Worm (Caenorhabditis elegans): ENCODE results near the gene cysl-2.

cysl-2 gene

DNA sequence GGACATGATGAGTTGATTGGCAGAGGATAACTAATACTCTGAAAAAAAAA, at the start of gene cysl-2:
TSS of gene cysl-2 (minus strand) at position 38 of the 50 bp plus-strand sequence.
- no peak for TF ChIP-seq dao-5 (tag; optimal IDR thresholded peaks at IDR 0.05)
- no peak for TF ChIP-seq him-1 (tag; optimal IDR thresholded peaks at IDR 0.05)
- no peak for TF ChIP-seq W03F9.2 (tag; optimal IDR thresholded peaks at IDR 0.05)

DNA sequence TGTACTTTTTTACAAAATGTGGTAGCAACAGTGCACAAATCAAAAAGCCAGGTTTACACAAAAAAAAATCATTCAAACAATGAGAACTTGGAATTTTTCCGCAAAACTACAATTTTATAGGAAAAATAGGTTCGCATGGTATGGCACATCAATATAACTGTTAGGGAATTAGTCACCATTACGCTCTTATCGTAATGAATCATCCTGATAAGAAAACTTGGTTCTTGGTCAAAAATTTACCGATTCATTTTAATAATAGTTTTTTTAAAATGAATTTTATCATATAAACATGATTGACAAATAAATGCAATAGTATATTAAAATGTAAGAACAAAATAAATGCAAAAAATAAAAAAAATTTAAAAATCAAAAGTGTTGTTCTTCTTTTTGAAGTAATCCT, 46.3 kb upstream of the cysl-2 start:
- TF ChIP-seq dao-5 (tag; optimal IDR thresholded peaks at IDR 0.05) (no peak), W03F9.2 (tag; optimal IDR thresholded peaks at IDR 0.05) (no peak), him-1 (tag; optimal IDR thresholded peaks at IDR 0.05) (no peak)

DNA sequence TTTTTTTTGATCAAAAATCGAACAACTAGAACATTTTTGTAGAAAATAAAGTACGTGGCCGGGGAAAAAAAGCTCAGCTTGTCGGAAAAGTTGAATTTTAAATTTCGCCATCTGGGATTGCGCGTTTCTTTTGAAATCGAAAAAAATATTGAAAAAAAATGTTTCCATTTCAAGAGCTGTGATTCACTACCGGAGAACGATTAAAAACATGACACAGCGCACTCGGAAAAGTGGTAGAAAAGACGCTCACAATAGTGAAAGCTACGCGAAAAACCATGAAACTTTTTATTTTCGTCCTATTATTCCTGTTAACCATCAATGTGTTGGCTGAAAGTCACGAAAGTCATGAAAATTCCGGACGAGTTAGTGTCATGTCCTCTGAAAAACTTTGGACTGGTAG, 43.5 kb upstream of the cysl-2 start, which contains the start of the genes clec-147 and C04H5.7:
TSS of gene clec-147 (minus strand) at position 101 of the 400 bp plus-strand sequence.
TSS of gene C04H5.7 (plus strand) at position 219 of the 400 bp plus-strand sequence.
- TF ChIP-seq W03F9.2 (tag; optimal IDR thresholded peaks at IDR 0.05) (no peak), him-1 (tag; optimal IDR thresholded peaks at IDR 0.05) (no peak), dao-5 (tag; optimal IDR thresholded peaks at IDR 0.05) (no peak)

DNA sequence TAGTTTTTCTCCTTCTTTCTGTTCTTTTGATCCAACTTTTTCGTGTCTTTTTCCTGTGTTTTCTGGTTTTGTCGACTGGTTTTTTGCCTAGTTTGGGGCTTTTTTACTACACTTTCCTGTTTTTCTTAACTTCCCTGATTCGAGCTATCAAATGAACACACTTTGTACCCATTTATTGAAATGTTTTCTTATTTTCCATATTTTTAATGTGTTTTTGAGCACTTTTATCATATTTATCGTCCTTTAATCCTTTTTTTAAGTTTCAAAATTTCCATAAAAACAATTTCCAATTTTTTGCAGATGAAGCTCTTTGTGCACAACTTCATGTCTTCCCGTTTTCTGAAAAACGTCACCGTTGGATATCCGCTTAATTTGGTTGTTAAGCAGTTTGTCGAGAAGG, 39.7 kb upstream of the cysl-2 start, which contains the start of gene C04H5.1:
TSS of gene C04H5.1 (plus strand) at position 301 of the 400 bp plus-strand sequence.
- no peak for TF ChIP-seq W03F9.2 (tag; optimal IDR thresholded peaks at IDR 0.05)
- TF ChIP-seq dao-5 (tag; optimal IDR thresholded peaks at IDR 0.05) = no peak
- no peak for TF ChIP-seq him-1 (tag; optimal IDR thresholded peaks at IDR 0.05)

DNA sequence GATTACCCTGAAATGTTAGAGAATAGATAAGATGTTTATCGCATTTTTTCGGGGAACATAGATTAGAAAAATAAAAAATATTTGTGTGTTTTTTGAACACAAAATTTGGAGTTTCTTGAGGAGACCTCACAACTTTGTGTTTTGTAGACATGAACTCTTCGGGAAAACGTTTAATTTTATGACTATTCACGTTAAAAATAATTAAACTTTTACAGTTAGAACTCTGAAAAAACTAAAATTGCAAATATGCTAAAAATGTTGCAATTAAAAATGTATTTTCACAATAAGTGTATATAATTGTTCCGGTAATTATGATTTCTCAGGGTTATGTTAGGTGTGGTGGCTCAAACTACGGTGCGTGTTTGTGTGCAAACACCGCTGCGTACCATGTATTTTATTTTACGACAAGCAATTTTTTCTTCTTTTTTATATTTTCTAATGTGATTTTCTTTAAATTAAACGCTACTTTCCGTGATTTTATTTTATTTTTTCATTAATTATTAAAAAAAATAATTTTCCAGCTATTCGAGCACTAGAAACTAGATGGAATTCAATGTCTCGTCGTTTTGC, 34.1 kb upstream of the cysl-2 start, which contains the start of the genes F57C2.5 and spat-1:
TSS of gene F57C2.5 (minus strand) at position 7 of the 570 bp plus-strand sequence.
TSS of gene spat-1 (plus strand) at position 520 of the 570 bp plus-strand sequence.
- no peak for TF ChIP-seq him-1 (tag; optimal IDR thresholded peaks at IDR 0.05)
- no peak for TF ChIP-seq dao-5 (tag; optimal IDR thresholded peaks at IDR 0.05)
- peak; percentile 71 for TF ChIP-seq W03F9.2 (tag; optimal IDR thresholded peaks at IDR 0.05)

DNA sequence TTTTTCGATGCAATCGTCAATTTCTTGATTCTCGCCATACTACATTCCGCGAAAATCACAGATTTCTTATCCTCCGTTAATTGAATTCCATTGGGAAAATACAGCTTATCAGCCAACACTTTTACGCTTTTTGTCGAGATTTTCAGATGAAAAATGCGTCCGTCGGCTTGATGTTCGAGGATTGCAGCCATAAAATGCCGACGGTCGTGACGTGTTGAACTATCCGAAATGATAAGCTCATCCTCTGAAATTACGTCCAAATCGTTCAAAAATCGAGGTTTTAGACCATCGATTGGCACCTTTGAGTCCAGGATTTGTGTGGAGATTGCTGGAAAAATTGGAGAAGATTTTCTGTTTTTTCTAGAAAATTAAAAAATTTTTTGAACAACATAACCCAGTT, 32.9 kb upstream of the cysl-2 start:
- TF ChIP-seq W03F9.2 (tag; optimal IDR thresholded peaks at IDR 0.05) = no peak
- no peak for TF ChIP-seq him-1 (tag; optimal IDR thresholded peaks at IDR 0.05)
- no peak for TF ChIP-seq dao-5 (tag; optimal IDR thresholded peaks at IDR 0.05)

DNA sequence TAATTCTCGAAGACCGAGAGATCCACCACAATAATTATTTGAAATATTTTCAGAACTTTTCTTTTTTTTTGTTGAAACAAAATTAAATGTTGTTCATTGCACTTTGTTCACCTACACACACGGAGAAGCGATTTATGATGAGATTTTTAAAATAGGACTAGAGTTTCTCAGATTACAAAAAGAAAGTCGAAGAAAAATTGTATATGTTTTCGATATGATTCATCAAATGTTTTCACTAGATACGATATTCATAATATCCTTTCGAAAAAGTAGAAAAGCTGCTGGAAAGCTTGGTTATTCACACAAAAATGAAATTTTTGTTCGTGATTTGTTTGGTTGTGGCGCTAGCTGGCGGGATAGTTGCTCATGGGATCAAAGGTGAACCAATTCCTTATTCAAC, 30.8 kb upstream of the cysl-2 start, which contains the start of gene F57C2.4:
TSS of gene F57C2.4 (plus strand) at position 301 of the 400 bp plus-strand sequence.
- TF ChIP-seq dao-5 (tag; optimal IDR thresholded peaks at IDR 0.05) = no peak
- no peak for TF ChIP-seq him-1 (tag; optimal IDR thresholded peaks at IDR 0.05)
- no peak for TF ChIP-seq W03F9.2 (tag; optimal IDR thresholded peaks at IDR 0.05)

DNA sequence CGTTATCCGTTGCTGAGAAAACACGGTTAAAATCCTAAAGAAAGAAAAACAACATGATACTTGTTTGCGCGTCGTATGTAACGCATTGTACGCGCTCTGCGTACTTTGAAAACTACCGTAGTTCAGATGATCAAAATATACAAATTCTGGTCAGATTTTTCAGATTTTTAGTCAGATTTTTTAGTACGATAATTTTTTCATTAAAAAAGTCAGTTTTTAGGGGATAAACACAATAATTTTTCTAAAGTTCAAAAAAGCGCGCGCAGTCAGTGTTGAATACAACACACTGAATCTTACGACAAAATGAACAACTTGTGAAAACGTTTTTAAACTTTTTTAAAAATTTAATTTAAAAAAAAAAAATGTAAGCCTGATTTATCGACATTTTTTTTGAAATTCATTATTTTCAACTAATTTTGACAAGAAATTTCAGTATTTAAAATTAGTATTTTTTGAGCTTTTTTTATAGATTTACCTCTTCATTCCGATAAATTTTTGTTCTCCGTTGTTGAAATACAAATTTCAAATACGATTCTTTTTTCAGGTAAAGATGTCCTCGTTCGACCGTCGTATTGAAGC, 29.5 kb upstream of the cysl-2 start, which contains the start of gene pot-2:
TSS of gene pot-2 (plus strand) at position 529 of the 579 bp plus-strand sequence.
- no peak for TF ChIP-seq him-1 (tag; optimal IDR thresholded peaks at IDR 0.05)
- no peak for TF ChIP-seq dao-5 (tag; optimal IDR thresholded peaks at IDR 0.05)
- TF ChIP-seq W03F9.2 (tag; optimal IDR thresholded peaks at IDR 0.05) = no peak

DNA sequence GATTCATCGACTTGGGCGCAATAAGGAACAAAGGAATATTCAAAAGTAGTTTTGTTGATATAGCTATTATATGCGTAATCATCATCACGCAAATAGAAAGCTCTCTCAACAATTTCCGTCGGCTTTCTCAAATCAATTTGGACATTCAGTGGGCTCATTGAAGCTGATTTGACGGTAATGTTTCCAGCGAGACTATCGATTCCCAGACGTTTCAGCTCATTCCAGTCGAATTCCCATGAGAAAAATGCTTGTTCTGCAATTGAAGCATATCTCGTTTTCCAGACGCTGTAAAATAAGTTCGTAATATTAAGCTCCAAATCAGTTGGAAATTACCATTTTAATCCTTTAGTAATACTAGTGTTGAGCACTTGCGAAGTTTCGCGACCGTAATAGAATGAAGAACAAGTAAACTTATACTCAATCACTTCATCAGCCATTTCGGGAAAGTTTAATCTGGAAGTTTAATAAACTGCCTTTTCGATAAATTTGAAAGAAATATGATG, 28.9 kb upstream of the cysl-2 start, which contains the start of gene btb-20:
TSS of gene btb-20 (minus strand) at position 453 of the 503 bp plus-strand sequence.
- TF ChIP-seq dao-5 (tag; optimal IDR thresholded peaks at IDR 0.05) (no peak), W03F9.2 (tag; optimal IDR thresholded peaks at IDR 0.05) (no peak), him-1 (tag; optimal IDR thresholded peaks at IDR 0.05) (no peak)

DNA sequence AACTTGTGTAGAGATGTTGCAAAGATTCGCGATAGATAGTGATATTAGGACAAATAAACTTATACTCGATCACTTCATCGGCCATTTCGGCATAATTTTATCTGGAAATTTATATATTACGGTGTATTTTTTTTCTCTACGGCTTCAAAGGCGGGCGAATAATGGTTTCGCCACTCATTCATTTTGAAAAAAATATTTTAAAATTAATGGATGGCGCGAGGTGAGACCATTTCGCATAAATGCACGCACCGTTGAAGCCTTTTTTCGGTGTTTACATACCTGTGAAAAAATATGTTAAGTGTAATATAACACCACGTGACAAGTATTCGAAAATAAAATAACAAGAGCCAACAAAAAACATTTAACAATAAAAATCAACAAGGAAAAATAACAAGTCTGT, 27.8 kb upstream of the cysl-2 start, which contains the start of gene btb-19:
TSS of gene btb-19 (minus strand) at position 101 of the 400 bp plus-strand sequence.
- TF ChIP-seq W03F9.2 (tag; optimal IDR thresholded peaks at IDR 0.05) = no peak
- no peak for TF ChIP-seq him-1 (tag; optimal IDR thresholded peaks at IDR 0.05)
- no peak for TF ChIP-seq dao-5 (tag; optimal IDR thresholded peaks at IDR 0.05)

DNA sequence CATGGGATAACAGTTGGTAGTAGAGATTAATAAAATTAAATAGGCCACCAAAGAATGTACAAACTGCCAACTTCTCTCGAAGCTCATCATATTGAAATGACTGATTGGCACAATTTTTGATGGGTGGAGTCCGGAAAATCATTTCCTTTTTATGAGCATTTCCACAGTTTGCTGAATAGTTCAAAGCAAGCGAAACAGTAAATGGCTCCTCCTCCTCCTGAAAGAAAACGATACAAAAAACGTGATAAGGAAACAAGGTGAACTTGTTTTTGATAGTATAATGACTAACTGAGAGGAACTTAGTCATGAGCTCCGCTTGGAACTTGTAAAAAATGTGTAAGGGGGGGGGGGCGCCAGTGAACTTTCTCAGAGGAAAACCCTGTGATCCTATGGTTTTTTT, 20.8 kb upstream of the cysl-2 start, which contains the start of gene K10H10.9:
TSS of gene K10H10.9 (minus strand) at position 101 of the 400 bp plus-strand sequence.
- TF ChIP-seq dao-5 (tag; optimal IDR thresholded peaks at IDR 0.05) = no peak
- TF ChIP-seq W03F9.2 (tag; optimal IDR thresholded peaks at IDR 0.05) = no peak
- no peak for TF ChIP-seq him-1 (tag; optimal IDR thresholded peaks at IDR 0.05)

DNA sequence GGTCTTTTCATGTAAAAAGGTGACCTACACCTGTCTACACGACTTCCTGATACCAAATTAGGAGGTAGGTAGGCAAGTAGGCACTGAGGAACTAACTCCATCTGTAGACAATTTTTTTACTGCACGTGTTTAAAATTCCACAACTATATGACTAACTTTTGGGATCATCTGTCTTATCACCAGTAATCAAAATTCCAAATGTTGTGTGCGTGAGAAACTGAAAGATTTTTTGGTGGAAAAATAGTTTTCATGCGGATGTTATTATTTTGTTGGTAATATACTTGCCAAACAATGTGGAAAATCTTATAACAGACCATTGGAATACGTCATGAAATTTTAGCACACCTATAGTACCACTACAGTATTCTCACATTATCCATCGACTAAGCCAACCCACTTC, 16.9 kb upstream of the cysl-2 start, which contains the start of gene K10H10.13:
TSS of gene K10H10.13 (minus strand) at position 101 of the 400 bp plus-strand sequence.
- no peak for TF ChIP-seq dao-5 (tag; optimal IDR thresholded peaks at IDR 0.05)
- no peak for TF ChIP-seq W03F9.2 (tag; optimal IDR thresholded peaks at IDR 0.05)
- no peak for TF ChIP-seq him-1 (tag; optimal IDR thresholded peaks at IDR 0.05)

DNA sequence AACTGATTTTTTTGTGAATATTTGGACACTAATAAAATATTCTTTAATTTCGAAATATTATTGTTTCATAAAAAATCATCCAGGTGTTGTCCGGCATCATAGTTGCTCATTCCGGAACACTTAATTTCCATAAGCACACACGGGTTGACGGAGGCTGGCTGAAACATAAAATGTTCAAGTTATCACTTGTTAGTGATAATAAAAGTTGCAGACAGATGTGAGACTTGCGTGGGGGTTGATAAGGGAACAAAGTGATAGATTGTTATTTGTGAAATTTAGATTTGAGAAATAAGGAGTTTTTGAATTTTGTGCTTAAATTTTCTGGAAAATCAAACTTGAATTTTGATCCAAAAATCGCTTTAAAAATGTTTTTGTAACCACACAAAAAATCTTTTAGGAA, 15.9 kb upstream of the cysl-2 start:
- no peak for TF ChIP-seq him-1 (tag; optimal IDR thresholded peaks at IDR 0.05)
- no peak for TF ChIP-seq W03F9.2 (tag; optimal IDR thresholded peaks at IDR 0.05)
- no peak for TF ChIP-seq dao-5 (tag; optimal IDR thresholded peaks at IDR 0.05)

DNA sequence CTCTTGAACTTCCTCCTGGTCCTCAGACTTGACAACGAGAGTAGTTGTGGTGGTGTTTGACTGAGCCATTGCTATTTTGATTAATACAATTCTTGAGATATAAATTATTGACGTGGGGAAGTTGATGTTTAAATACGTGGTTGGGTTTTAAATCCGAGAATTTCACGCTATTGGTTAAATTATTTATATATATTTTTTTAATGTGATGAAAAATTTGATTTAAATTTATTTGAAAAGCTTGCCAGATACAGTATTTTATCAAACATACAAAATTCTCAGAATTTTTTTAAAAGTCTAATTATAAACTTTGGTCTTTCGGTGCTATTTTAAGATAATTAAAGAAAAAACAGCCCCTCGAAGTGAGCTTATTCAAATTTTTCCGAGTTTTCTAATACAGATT, 13.3 kb upstream of the cysl-2 start, which contains the start of the genes K10H10.7 and K10H10.10:
TSS of gene K10H10.7 (minus strand) at position 101 of the 400 bp plus-strand sequence.
TSS of gene K10H10.10 (plus strand) at position 204 of the 400 bp plus-strand sequence.
- no peak for TF ChIP-seq dao-5 (tag; optimal IDR thresholded peaks at IDR 0.05)
- no peak for TF ChIP-seq W03F9.2 (tag; optimal IDR thresholded peaks at IDR 0.05)
- TF ChIP-seq him-1 (tag; optimal IDR thresholded peaks at IDR 0.05) = no peak
